Worm (Caenorhabditis elegans) whole organism, mixed stage, embryonic: ENCODE data around the gene C12D12.3.

Experiments
- bed-3 ChIP-seq: fragments of 200-800 bp; sonication (Bioruptor generic); optimal IDR thresholded peaks from 3 replicates; lab custom pipeline; 2018; ENCODE audit warnings: mild to moderate bottlenecking, missing genetic modification characterization, moderate library complexity, missing compliant biosample characterization
- blmp-1 ChIP-seq: fragments of 150-350 bp; optimal IDR thresholded peaks from 2 replicates; lab custom pipeline; 2014; ENCODE audit warnings: missing biosample characterization, missing genetic modification characterization
- ceh-39 ChIP-seq: fragments of 150-350 bp; optimal IDR thresholded peaks from 2 replicates; lab custom pipeline; 2014; ENCODE audit warnings: missing biosample characterization, missing genetic modification characterization
- ceh-43 ChIP-seq: fragments of 200-800 bp; sonication (Bioruptor generic); optimal IDR thresholded peaks from 2 replicates; lab custom pipeline; 2018; ENCODE audit warnings: mild to moderate bottlenecking, missing genetic modification characterization, moderate library complexity, missing compliant biosample characterization
- ceh-83 ChIP-seq: fragments of 200-800 bp; sonication (Bioruptor generic); optimal IDR thresholded peaks from 2 replicates; lab custom pipeline; 2018; ENCODE audit warnings: mild to moderate bottlenecking, missing genetic modification characterization, missing compliant biosample characterization
- ces-1 ChIP-seq: fragments of 150-350 bp; optimal IDR thresholded peaks from 2 replicates; lab custom pipeline; 2014; ENCODE audit warnings: missing biosample characterization, missing genetic modification reagents, missing genetic modification characterization
- cnd-1 ChIP-seq: fragments of 200-800 bp; sonication (Bioruptor generic); optimal IDR thresholded peaks from 2 replicates; lab custom pipeline; 2018; ENCODE audit warnings: mild to moderate bottlenecking, missing genetic modification characterization, missing compliant biosample characterization
- drap-1 ChIP-seq: fragments of 200-800 bp; sonication (Bioruptor generic); optimal IDR thresholded peaks from 3 replicates; lab custom pipeline; 2018; ENCODE audit warnings: mild to moderate bottlenecking, missing genetic modification characterization, missing compliant biosample characterization
- elt-1 ChIP-seq: sonication (generic microtip); optimal IDR thresholded peaks from 2 replicates; lab custom pipeline; 2017; ENCODE audit warnings: missing genetic modification characterization, mild to moderate bottlenecking, missing compliant biosample characterization, antibody characterized with exemption, moderate library complexity, borderline replicate concordance; ENCODE audit not compliant: insufficient read depth
- elt-3 ChIP-seq: fragments of 150-350 bp; optimal IDR thresholded peaks from 2 replicates; lab custom pipeline; 2014; ENCODE audit warnings: missing biosample characterization, missing genetic modification characterization
- flh-1 ChIP-seq: fragments of 200-800 bp; sonication (Bioruptor generic); optimal IDR thresholded peaks from 2 replicates; lab custom pipeline; 2018; ENCODE audit warnings: mild to moderate bottlenecking, missing genetic modification characterization, moderate library complexity, missing compliant biosample characterization
- ham-2 ChIP-seq: fragments of 200-800 bp; sonication (Bioruptor generic); optimal IDR thresholded peaks from 2 replicates; lab custom pipeline; 2018; ENCODE audit warnings: mild to moderate bottlenecking, missing genetic modification characterization, missing compliant biosample characterization
- hlh-1 ChIP-seq: fragments of 150-350 bp; optimal IDR thresholded peaks from 2 replicates; lab custom pipeline; 2014; ENCODE audit warnings: missing biosample characterization, missing genetic modification reagents, missing genetic modification characterization
- lin-13 ChIP-seq: fragments of 150-350 bp; optimal IDR thresholded peaks from 2 replicates; lab custom pipeline; 2014; ENCODE audit warnings: missing biosample characterization, missing genetic modification characterization
- lin-32 ChIP-seq: fragments of 200-800 bp; sonication (Bioruptor generic); optimal IDR thresholded peaks from 2 replicates; lab custom pipeline; 2018; ENCODE audit warnings: mild to moderate bottlenecking, missing genetic modification characterization, missing compliant biosample characterization
- lsy-2 ChIP-seq: fragments of 150-350 bp; optimal IDR thresholded peaks from 2 replicates; lab custom pipeline; 2014; ENCODE audit warnings: missing biosample characterization, missing genetic modification characterization
- mab-5 ChIP-seq: fragments of 150-350 bp; optimal IDR thresholded peaks from 2 replicates; lab custom pipeline; 2014; ENCODE audit warnings: missing biosample characterization, missing genetic modification characterization
- mep-1 ChIP-seq: fragments of 150-350 bp; optimal IDR thresholded peaks from 2 replicates; lab custom pipeline; 2017; ENCODE audit warnings: missing biosample characterization, missing genetic modification reagents, missing genetic modification characterization, inconsistent platforms
- mls-2 ChIP-seq: sonication (generic microtip); optimal IDR thresholded peaks from 2 replicates; lab custom pipeline; 2016; ENCODE audit warnings: mild to moderate bottlenecking, missing genetic modification characterization, moderate library complexity, missing compliant biosample characterization
- nhr-237 ChIP-seq: fragments of 150-350 bp; optimal IDR thresholded peaks from 2 replicates; lab custom pipeline; 2014; ENCODE audit warnings: missing biosample characterization, missing genetic modification characterization
- nhr-28 ChIP-seq: fragments of 150-350 bp; optimal IDR thresholded peaks from 2 replicates; lab custom pipeline; 2014; ENCODE audit warnings: missing biosample characterization, missing genetic modification characterization
- nhr-76 ChIP-seq: sonication (generic microtip); optimal IDR thresholded peaks from 2 replicates; lab custom pipeline; 2017; ENCODE audit warnings: missing biosample characterization, missing genetic modification characterization
- pha-4 ChIP-seq: fragments of 150-350 bp; optimal IDR thresholded peaks from 2 replicates; lab custom pipeline; 2018; ENCODE audit warnings: missing biosample characterization, missing genetic modification reagents, missing genetic modification characterization
- snpc-4 ChIP-seq: fragments of 150-350 bp; optimal IDR thresholded peaks from 2 replicates; lab custom pipeline; 2014; ENCODE audit warnings: missing biosample characterization, missing genetic modification characterization
- sptf-1 ChIP-seq: sonication (generic microtip); optimal IDR thresholded peaks from 2 replicates; lab custom pipeline; 2017; ENCODE audit warnings: mild to moderate bottlenecking, missing genetic modification characterization, moderate library complexity, missing compliant biosample characterization
- tbx-8 ChIP-seq: fragments of 200-800 bp; sonication (Bioruptor generic); optimal IDR thresholded peaks from 2 replicates; lab custom pipeline; 2018; ENCODE audit warnings: mild to moderate bottlenecking, missing genetic modification characterization, moderate library complexity, missing compliant biosample characterization
- unc-120 ChIP-seq: sonication (generic microtip); optimal IDR thresholded peaks from 2 replicates; lab custom pipeline; 2017; ENCODE audit warnings: missing genetic modification characterization, missing compliant biosample characterization; ENCODE audit not compliant: poor library complexity, severe bottlenecking
- unc-62 ChIP-seq: fragments of 150-350 bp; optimal IDR thresholded peaks from 2 replicates; lab custom pipeline; 2014; ENCODE audit warnings: missing biosample characterization, missing genetic modification reagents, missing genetic modification characterization
- zip-8 ChIP-seq: fragments of 150-350 bp; optimal IDR thresholded peaks from 2 replicates; lab custom pipeline; 2014; ENCODE audit warnings: missing biosample characterization, missing genetic modification characterization
- ztf-11 ChIP-seq: fragments of 150-350 bp; optimal IDR thresholded peaks from 2 replicates; lab custom pipeline; 2014; ENCODE audit warnings: missing biosample characterization, missing genetic modification characterization

C12D12.3 gene

DNA sequence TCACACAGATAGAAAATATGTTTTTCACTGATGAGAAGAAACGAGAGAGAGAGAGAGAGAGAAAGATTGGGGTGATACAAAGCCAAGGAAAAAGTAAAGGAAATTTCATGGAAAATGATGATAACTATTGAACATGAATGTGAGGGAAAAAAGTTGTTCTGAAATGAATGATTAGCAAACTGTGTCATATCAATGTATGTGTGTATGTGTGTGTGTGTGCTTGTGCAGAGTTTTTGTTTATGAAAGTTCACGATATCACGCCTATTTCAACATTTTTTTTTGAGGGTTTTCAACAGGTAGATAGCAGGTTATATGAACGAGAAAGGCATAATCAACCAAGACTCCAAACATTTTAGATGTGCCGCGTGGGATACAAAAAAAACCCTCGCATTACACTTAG lies 17.5 kb downstream of the C12D12.3 start:
- TF ChIP-seq lin-13 (tag; lab: Kevin White, UChicago) (no peak), nhr-76 (tag; lab: Kevin White, UChicago) (no peak), unc-120 (tag; lab: Kevin White, UChicago) (no peak), pha-4 (no peak), tbx-8 (GFP tag; lab: Kevin White, UChicago) (no peak), ham-2 (no peak), zip-8 (tag; lab: Kevin White, UChicago) (no peak), ztf-11 (no peak), bed-3 (GFP tag; lab: Kevin White, UChicago) (no peak), lsy-2 (no peak), ceh-83 (GFP tag; lab: Kevin White, UChicago) (no peak), flh-1 (GFP tag; lab: Kevin White, UChicago) (no peak), unc-62 (GFP tag; lab: Kevin White, UChicago) (no peak)
- TF ChIP-seq, all 35 proteins: peak for 0

- TF ChIP-seq nhr-237 (tag; lab: Kevin White, UChicago) (no peak), nhr-76 (tag; lab: Kevin White, UChicago) (no peak), elt-3 (no peak), unc-120 (tag; lab: Kevin White, UChicago) (no peak), sptf-1 (no peak), lin-32 (GFP tag; lab: Kevin White, UChicago) (no peak), drap-1 (GFP tag; lab: Kevin White, UChicago) (no peak), snpc-4 (no peak), mab-5 (tag; lab: Kevin White, UChicago) (no peak), hlh-1 (no peak), mep-1 (no peak), tbx-8 (GFP tag; lab: Kevin White, UChicago) (no peak)
- TF ChIP-seq, all 35 proteins: peak for 0
Measured at ce11 chrX:3507214-3507613, 18.1 kb downstream of the C12D12.3 start.

ce11 chrX:3508906-3509305 lies 19.8 kb downstream of the C12D12.3 start, which contains the start of gene sox-4:
TSS of gene sox-4 (minus strand) at chrX:3509006.
- TF ChIP-seq lin-13 (tag; lab: Kevin White, UChicago): no peak
- no peak for TF ChIP-seq flh-1 (GFP tag; lab: Kevin White, UChicago)
- TF ChIP-seq nhr-28: no peak
- no peak for TF ChIP-seq pha-4
- no peak for TF ChIP-seq nhr-76 (tag; lab: Kevin White, UChicago)
- TF ChIP-seq elt-1 (tag; lab: Kevin White, UChicago): no peak

- TF ChIP-seq mep-1 (no peak), ceh-43 (GFP tag; lab: Kevin White, UChicago) (no peak), ces-1 (peak; percentile 54), hlh-1 (no peak), mab-5 (tag; lab: Kevin White, UChicago) (no peak)
Measured at ce11 chrX:3513715-3514114, 24.6 kb downstream of the C12D12.3 start.

DNA sequence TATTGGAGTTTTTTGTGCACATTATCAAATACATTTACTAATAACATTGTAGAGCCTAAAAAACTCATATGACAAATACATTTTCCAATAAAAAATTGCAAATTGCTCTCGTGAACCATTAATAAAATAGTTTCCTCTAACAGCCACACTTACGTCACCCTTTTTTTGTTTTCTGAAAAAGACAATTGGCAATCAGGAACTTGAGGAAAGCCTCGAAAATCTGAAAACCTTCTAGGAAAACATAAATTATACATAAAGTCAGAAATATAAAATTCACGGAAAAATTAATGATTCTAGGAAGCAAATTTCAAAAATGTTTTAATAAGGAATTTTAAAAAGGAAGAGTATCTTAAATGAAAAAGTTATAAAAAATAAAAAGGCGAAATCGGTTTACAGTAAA lies 28.0 kb downstream of the C12D12.3 start:
- TF ChIP-seq lin-13 (tag; lab: Kevin White, UChicago) (no peak), bed-3 (GFP tag; lab: Kevin White, UChicago) (no peak), cnd-1 (no peak), blmp-1 (tag; lab: Kevin White, UChicago) (no peak)

- TF ChIP-seq mab-5 (tag; lab: Kevin White, UChicago): no peak
- no peak for TF ChIP-seq ztf-11
- no peak for TF ChIP-seq lin-13 (tag; lab: Kevin White, UChicago)
- TF ChIP-seq unc-62 (GFP tag; lab: Kevin White, UChicago): no peak
- TF ChIP-seq ces-1: no peak
- TF ChIP-seq, all 35 proteins: peak for 0
Measured at ce11 chrX:3518494-3518893, 29.4 kb downstream of the C12D12.3 start, which contains the start of gene npr-16. TSS of gene npr-16 (plus strand) at chrX:3518794.

ce11 chrX:3526712-3527111 lies 37.6 kb downstream of the C12D12.3 start:
- TF ChIP-seq elt-1 (tag; lab: Kevin White, UChicago) (no peak), mep-1 (no peak), mls-2 (tag; lab: Kevin White, UChicago) (no peak), lin-32 (GFP tag; lab: Kevin White, UChicago) (no peak), nhr-28 (no peak), nhr-237 (tag; lab: Kevin White, UChicago) (no peak), unc-62 (GFP tag; lab: Kevin White, UChicago) (no peak), ceh-39 (tag; lab: Kevin White, UChicago) (no peak), tbx-8 (GFP tag; lab: Kevin White, UChicago) (no peak), hlh-1 (no peak), blmp-1 (tag; lab: Kevin White, UChicago) (no peak)
